Worm (Caenorhabditis elegans) whole organism, early embryonic: ENCODE data around the gene ser-4.

Source experiments
- ama-1 ChIP-seq: fragments of 150-350 bp; optimal IDR thresholded peaks from 2 replicates; lab custom pipeline; 2014
- ets-7 ChIP-seq: sonication (generic microtip); optimal IDR thresholded peaks from 2 replicates; lab custom pipeline; 2016; ENCODE audit warnings: missing genotype, missing genetic modification characterization, missing compliant biosample characterization
- flt-1 ChIP-seq: fragments of 200-800 bp; sonication (Bioruptor generic); IDR thresholded peaks from 2 replicates; pipeline ENCODE4 v1.3.6; 2022; ENCODE audit warnings: missing genetic modification characterization, missing compliant biosample characterization
- scrt-1 ChIP-seq: fragments of 200-800 bp; sonication (Bioruptor generic); IDR thresholded peaks from 2 replicates; pipeline ENCODE4 v1.3.6; 2022; ENCODE audit warnings: missing genetic modification characterization, missing compliant biosample characterization
- tbx-11 ChIP-seq: fragments of 200-800 bp; sonication (Bioruptor generic); IDR thresholded peaks from 2 replicates; pipeline ENCODE4 v1.3.6; 2022; ENCODE audit warnings: missing genetic modification characterization, missing compliant biosample characterization

DNA sequence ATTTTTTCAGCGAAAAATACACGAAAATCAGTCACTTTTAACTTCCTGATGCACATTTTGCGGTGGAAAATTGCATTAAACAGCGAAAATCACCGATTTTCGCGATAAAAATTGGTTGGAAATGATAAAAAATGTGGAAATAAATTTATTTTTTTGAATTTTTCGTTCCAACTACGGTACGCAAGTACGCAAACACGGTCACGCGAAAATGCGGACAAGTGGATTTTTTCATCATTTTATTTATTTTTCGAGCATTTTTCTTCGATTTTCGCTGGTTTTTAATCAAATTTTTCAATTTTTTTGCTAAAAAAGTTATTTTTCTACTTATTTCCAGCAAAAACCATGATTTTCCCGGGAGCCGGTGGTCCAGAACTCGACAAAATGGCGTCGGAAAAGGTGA, 44.6 kb upstream of the ser-4 start, which contains the start of gene Y39A3CL.3:
- TF ChIP-seq ets-7: no peak
- TF ChIP-seq flt-1 (GFP tag; lab: Robert Waterston, UW): no peak
- no peak for TF ChIP-seq ama-1 (lab: Kevin White, UChicago)
- TF ChIP-seq tbx-11 (GFP tag; lab: Robert Waterston, UW): no peak
- TF ChIP-seq scrt-1 (GFP tag; lab: Robert Waterston, UW): no peak
